Fruit fly (Drosophila melanogaster) whole organism: Measurements from ENCODE around the gene CG32638.

ENCODE experiments used
- pan ChIP-seq: fragments of >200 bp; optimal IDR thresholded peaks from 2 replicates; lab custom pipeline; 2017
- psq ChIP-seq: fragments of >200 bp; optimal IDR thresholded peaks from 2 replicates; lab custom pipeline; 2017
- usp ChIP-seq: fragments of >200 bp; optimal IDR thresholded peaks from 2 replicates; lab custom pipeline; 2017; ENCODE audit warnings: missing biosample characterization, missing genetic modification characterization, mixed read lengths

DNA sequence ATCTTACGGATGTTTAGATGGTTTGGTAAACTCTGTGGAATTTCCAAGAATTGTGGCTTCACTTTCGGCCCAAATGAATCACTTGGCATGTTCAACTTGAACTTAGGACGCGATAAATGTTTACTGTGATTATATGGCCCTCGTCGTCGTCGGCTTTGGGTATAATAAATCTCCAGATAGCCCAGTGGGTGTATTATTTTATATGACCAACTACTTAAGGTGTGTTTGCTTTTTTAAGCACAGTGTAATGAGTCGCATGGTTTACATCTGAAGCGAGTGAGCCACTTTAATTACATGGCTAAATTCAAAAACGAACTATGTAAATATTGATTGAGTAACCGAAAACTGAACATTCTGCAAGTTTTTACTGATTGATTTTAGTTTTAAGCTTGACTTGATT is 23.4 kb downstream of the CG32638 start:
- TF ChIP-seq pan (lab: Kevin White, UChicago): no peak
- no peak for TF ChIP-seq usp (GFP tag; lab: Kevin White, UChicago)
- TF ChIP-seq psq (lab: Kevin White, UChicago): no peak
